Fruit fly (Drosophila melanogaster) whole organism, embryonic: Measurements from ENCODE around the gene CG15322.
A peak's percentile ranks its signal among the peaks of the same experiment; 100 is the strongest.

Experiments used
- Bgb ChIP-seq: fragments of 200-800 bp; sonication (Bioruptor generic); IDR thresholded peaks from 2 replicates; pipeline ENCODE4 v1.3.6; 2022; ENCODE audit warnings: missing biosample characterization, missing genetic modification characterization; ENCODE audit not compliant: partially characterized antibody
- Blimp-1 ChIP-seq: fragments of 200-800 bp; sonication (Bioruptor generic); optimal IDR thresholded peaks from 3 replicates; lab custom pipeline; 2018; ENCODE audit warnings: missing biosample characterization, missing genetic modification characterization, mild to moderate bottlenecking, moderate library complexity, missing genetic modification reagents
- CG10543 ChIP-seq: fragments of 200-800 bp; sonication (Bioruptor generic); optimal IDR thresholded peaks from 3 replicates; lab custom pipeline; 2017; ENCODE audit warnings: missing biosample characterization, mild to moderate bottlenecking, missing genetic modification characterization, moderate library complexity
- CG11093 ChIP-seq: fragments of 200-800 bp; sonication (Bioruptor generic); IDR thresholded peaks from 3 replicates; pipeline ENCODE4 v1.3.6; 2022; ENCODE audit warnings: missing biosample characterization, missing genetic modification characterization
- CG11456 ChIP-seq: fragments of 200-800 bp; sonication (Bioruptor generic); IDR thresholded peaks from 3 replicates; pipeline ENCODE4 v1.3.6; 2022; ENCODE audit warnings: missing biosample characterization, missing genetic modification characterization
- CG12104 ChIP-seq: fragments of 200-800 bp; sonication (Bioruptor generic); optimal IDR thresholded peaks from 3 replicates; lab custom pipeline; 2016; ENCODE audit warnings: missing biosample characterization, missing genetic modification characterization
- CG12391 ChIP-seq: fragments of 200-800 bp; sonication (Bioruptor generic); optimal IDR thresholded peaks from 3 replicates; lab custom pipeline; 2018; ENCODE audit warnings: missing biosample characterization, mild to moderate bottlenecking, missing genetic modification characterization, moderate library complexity
- CG13287 ChIP-seq: fragments of 200-800 bp; sonication (Bioruptor generic); IDR thresholded peaks from 2 replicates; pipeline ENCODE4 v1.3.6; 2022; ENCODE audit warnings: missing biosample characterization, missing genetic modification characterization; ENCODE audit not compliant: partially characterized antibody
- CG14710 ChIP-seq: fragments of 200-800 bp; sonication (Bioruptor generic); optimal IDR thresholded peaks from 3 replicates; lab custom pipeline; 2019; ENCODE audit warnings: missing biosample characterization, mild to moderate bottlenecking, missing genetic modification characterization, moderate library complexity
- CG15073 ChIP-seq: fragments of 200-800 bp; sonication (Bioruptor generic); optimal IDR thresholded peaks from 2 replicates; lab custom pipeline; 2016; ENCODE audit warnings: missing biosample characterization, missing genetic modification characterization
- CG15696 ChIP-seq: fragments of 200-800 bp; sonication (Bioruptor generic); optimal IDR thresholded peaks from 2 replicates; lab custom pipeline; 2019; ENCODE audit warnings: missing biosample characterization, mild to moderate bottlenecking, missing genetic modification characterization, moderate library complexity
- CG16813 ChIP-seq: fragments of 200-800 bp; sonication (Bioruptor generic); IDR thresholded peaks from 3 replicates; pipeline ENCODE4 v1.3.6; 2022; ENCODE audit warnings: missing biosample characterization, missing genetic modification characterization; ENCODE audit not compliant: partially characterized antibody
- CG17385 ChIP-seq: fragments of 200-800 bp; sonication (Bioruptor generic); optimal IDR thresholded peaks from 3 replicates; lab custom pipeline; 2018; ENCODE audit warnings: missing biosample characterization, mild to moderate bottlenecking, missing genetic modification characterization
- CG17912 ChIP-seq: fragments of 200-800 bp; sonication (Bioruptor generic); optimal IDR thresholded peaks from 2 replicates; lab custom pipeline; 2018; ENCODE audit warnings: missing biosample characterization, mild to moderate bottlenecking, missing genetic modification characterization
- CG2712 ChIP-seq: fragments of 200-800 bp; optimal IDR thresholded peaks from 3 replicates; lab custom pipeline; 2019; ENCODE audit warnings: missing biosample characterization, mild to moderate bottlenecking, missing genetic modification characterization, moderate library complexity
- CG3065 ChIP-seq: fragments of 200-800 bp; sonication (Bioruptor generic); optimal IDR thresholded peaks from 2 replicates; lab custom pipeline; 2016; ENCODE audit warnings: missing biosample characterization, missing genetic modification characterization
- CG34422 ChIP-seq: fragments of 200-800 bp; sonication (Bioruptor generic); IDR thresholded peaks from 3 replicates; pipeline ENCODE4 v1.3.6; 2022; ENCODE audit warnings: missing biosample characterization, missing genetic modification characterization
- CG3726 ChIP-seq: fragments of 200-800 bp; sonication (Bioruptor generic); IDR thresholded peaks from 3 replicates; pipeline ENCODE4, ENCODE4 v1.3.6; 2022; ENCODE audit warnings: missing biosample characterization, missing genetic modification characterization
- CG6175 ChIP-seq: fragments of 200-800 bp; sonication (Bioruptor generic); IDR thresholded peaks from 3 replicates; pipeline ENCODE4 v1.3.6; 2022; ENCODE audit warnings: missing biosample characterization, missing genetic modification characterization
- CG7745 ChIP-seq: fragments of 200-800 bp; sonication (Bioruptor generic); optimal IDR thresholded peaks from 2 replicates; lab custom pipeline; 2018; ENCODE audit warnings: missing biosample characterization, mild to moderate bottlenecking, missing genetic modification characterization, moderate library complexity
- CG7987 ChIP-seq: fragments of 200-800 bp; sonication (Bioruptor generic); optimal IDR thresholded peaks from 2 replicates; lab custom pipeline; 2018; ENCODE audit warnings: missing biosample characterization, mild to moderate bottlenecking, missing genetic modification characterization, moderate library complexity
- CG8089 ChIP-seq: fragments of 200-800 bp; sonication (Bioruptor generic); optimal IDR thresholded peaks from 3 replicates; lab custom pipeline; 2016; ENCODE audit warnings: missing biosample characterization, missing genetic modification characterization
- CG8281 ChIP-seq: fragments of 200-800 bp; sonication (Bioruptor generic); optimal IDR thresholded peaks from 2 replicates; lab custom pipeline; 2018; ENCODE audit warnings: missing biosample characterization, mild to moderate bottlenecking, missing genetic modification characterization, moderate library complexity
- CG8924 ChIP-seq: fragments of 200-800 bp; optimal IDR thresholded peaks from 3 replicates; lab custom pipeline; 2019; ENCODE audit warnings: missing biosample characterization, mild to moderate bottlenecking, missing genetic modification characterization, moderate library complexity
- Dip3 ChIP-seq: fragments of 200-800 bp; sonication (Bioruptor generic); optimal IDR thresholded peaks from 3 replicates; lab custom pipeline; 2016; ENCODE audit warnings: missing biosample characterization, missing genetic modification characterization
- Fer2 ChIP-seq: fragments of 200-800 bp; sonication (Bioruptor generic); optimal IDR thresholded peaks from 2 replicates; lab custom pipeline; 2018; ENCODE audit warnings: missing biosample characterization, mild to moderate bottlenecking, missing genetic modification characterization, moderate library complexity
- Gug ChIP-seq: fragments of 200-800 bp; sonication (Bioruptor generic); IDR thresholded peaks from 4 replicates; pipeline ENCODE4 v1.3.6; 2022; ENCODE audit warnings: missing biosample characterization, missing genetic modification characterization
- H15 ChIP-seq: fragments of 200-800 bp; sonication (Bioruptor generic); IDR thresholded peaks from 3 replicates; pipeline ENCODE4 v1.3.6; 2022; ENCODE audit warnings: missing biosample characterization, missing genetic modification characterization
- HLHmδ ChIP-seq: fragments of 200-800 bp; sonication (Bioruptor generic); optimal IDR thresholded peaks from 2 replicates; lab custom pipeline; 2018; ENCODE audit warnings: missing biosample characterization, mild to moderate bottlenecking, missing genetic modification characterization, moderate library complexity
- Hand ChIP-seq: fragments of 200-800 bp; sonication (Bioruptor generic); optimal IDR thresholded peaks from 2 replicates; lab custom pipeline; 2017; ENCODE audit warnings: mild to moderate bottlenecking, missing biosample characterization, missing genetic modification reagents, missing genetic modification characterization
- Max ChIP-seq: fragments of 200-800 bp; sonication (Bioruptor generic); optimal IDR thresholded peaks from 2 replicates; lab custom pipeline; 2016; ENCODE audit warnings: missing biosample characterization, mild to moderate bottlenecking, missing genetic modification characterization
- Meics ChIP-seq: fragments of 200-800 bp; sonication (Bioruptor generic); optimal IDR thresholded peaks from 2 replicates; lab custom pipeline; 2017; ENCODE audit warnings: missing biosample characterization, mild to moderate bottlenecking, missing genetic modification characterization
- NFAT ChIP-seq: fragments of 200-800 bp; sonication (Bioruptor generic); IDR thresholded peaks from 2 replicates; pipeline ENCODE4 v1.3.6; 2022; ENCODE audit warnings: missing biosample characterization, missing genetic modification characterization
- Oaz ChIP-seq: fragments of 200-800 bp; sonication (Bioruptor generic); IDR thresholded peaks from 2 replicates; pipeline ENCODE4 v1.3.6; 2022; ENCODE audit warnings: missing biosample characterization, missing genetic modification characterization
- Optix ChIP-seq: fragments of 200-800 bp; sonication (Bioruptor generic); IDR thresholded peaks from 3 replicates; pipeline ENCODE4 v1.3.6; 2022; ENCODE audit warnings: missing biosample characterization, missing genetic modification characterization
- Poxn ChIP-seq: fragments of 200-800 bp; sonication (Bioruptor generic); IDR thresholded peaks from 2 replicates; pipeline ENCODE4 v1.3.6; 2022; ENCODE audit warnings: missing biosample characterization, missing genetic modification characterization
- Side ChIP-seq: fragments of 200-800 bp; sonication (Bioruptor generic); optimal IDR thresholded peaks from 2 replicates; lab custom pipeline; 2016; ENCODE audit warnings: missing biosample characterization, missing genetic modification characterization
- YL-1 ChIP-seq: fragments of 200-800 bp; sonication (Bioruptor generic); optimal IDR thresholded peaks from 3 replicates; lab custom pipeline; 2017; ENCODE audit warnings: missing biosample characterization, mild to moderate bottlenecking, missing genetic modification characterization
- crp ChIP-seq, 2 experiments: fragments of 200-800 bp; sonication (Bioruptor generic); optimal IDR thresholded peaks; 2 replicates in 1 of 2; 3 replicates in 1 of 2; lab custom pipeline; 2017; ENCODE audit warnings: missing biosample characterization in 2 of 2, missing genetic modification characterization in 2 of 2, mild to moderate bottlenecking in 1 of 2, moderate library complexity in 1 of 2
- dm ChIP-seq: fragments of 200-800 bp; sonication (Bioruptor generic); optimal IDR thresholded peaks from 3 replicates; lab custom pipeline; 2016; ENCODE audit warnings: missing biosample characterization, missing genetic modification characterization
- fd102C ChIP-seq: fragments of 200-800 bp; sonication (Bioruptor generic); optimal IDR thresholded peaks from 2 replicates; lab custom pipeline; 2018; ENCODE audit warnings: missing biosample characterization, mild to moderate bottlenecking, missing genetic modification characterization, moderate library complexity
- gcm ChIP-seq: fragments of 200-800 bp; sonication (Bioruptor generic); optimal IDR thresholded peaks from 2 replicates; lab custom pipeline; 2019; ENCODE audit warnings: missing biosample characterization, mild to moderate bottlenecking, missing genetic modification characterization, moderate library complexity
- hth ChIP-seq: fragments of >200 bp; optimal IDR thresholded peaks from 2 replicates; lab custom pipeline; 2017; ENCODE audit warnings: inconsistent platforms
- klu ChIP-seq: fragments of 200-800 bp; sonication (Bioruptor generic); IDR thresholded peaks from 2 replicates; pipeline ENCODE4 v1.3.6; 2022; ENCODE audit warnings: missing biosample characterization, missing genetic modification characterization
- otp ChIP-seq: fragments of 200-800 bp; sonication (Bioruptor generic); IDR thresholded peaks from 3 replicates; pipeline ENCODE4, ENCODE4 v1.3.6; 2022; ENCODE audit warnings: missing biosample characterization, missing genetic modification characterization
- pros ChIP-seq: fragments of 200-800 bp; sonication (Bioruptor generic); optimal IDR thresholded peaks from 3 replicates; lab custom pipeline; 2019; ENCODE audit warnings: missing biosample characterization, mild to moderate bottlenecking, missing genetic modification characterization, moderate library complexity
- tgo ChIP-seq: fragments of 200-800 bp; sonication (Bioruptor generic); IDR thresholded peaks from 3 replicates; pipeline ENCODE4 v1.3.6; 2022; ENCODE audit warnings: missing biosample characterization, missing genetic modification characterization
- tin ChIP-seq: fragments of 200-800 bp; sonication (Bioruptor generic); optimal IDR thresholded peaks from 3 replicates; lab custom pipeline; 2016; ENCODE audit warnings: missing biosample characterization, missing genetic modification characterization
- wor ChIP-seq: fragments of 200-800 bp; sonication (Bioruptor generic); IDR thresholded peaks from 2 replicates; pipeline ENCODE4 v1.3.6; 2022; ENCODE audit warnings: missing biosample characterization, missing genetic modification characterization
- zfh1 ChIP-seq: fragments of 200-800 bp; sonication (Bioruptor generic); IDR thresholded peaks from 3 replicates; pipeline ENCODE4 v1.3.6; 2022; ENCODE audit warnings: missing biosample characterization, missing genetic modification characterization

CG15322 gene

dm6 chrX:20173464-20173995 is 40.2 kb downstream of the CG15322 start, which contains the start of gene AnxB10 (continued):
- TF ChIP-seq CG15696 (tag; lab: Kevin White, UChicago) (no peak), CG2712 (tag; lab: Kevin White, UChicago) (peak; percentile 61), Hand (GFP tag; lab: Kevin White, UChicago) (peak; percentile 7), Side (peak; percentile 21), crp (GFP tag; optimal IDR thresholded peaks at IDR 0.05; lab: Kevin White, UChicago) (no peak), CG12391 (peak; percentile 46), wor (peak; percentile 29; the same call in 1 of the 2 replicates), Gug (0 out of 4 replicates have a peak, but pooled peaks have one; percentile 20), Fer2 (tag; lab: Kevin White, UChicago) (peak; percentile 6), pros (GFP tag; lab: Kevin White, UChicago) (no peak), Dip3 (GFP tag; lab: Kevin White, UChicago) (peak; percentile 48), CG17912 (GFP tag; lab: Kevin White, UChicago) (no peak), CG16813 (GFP tag; lab: Robert Waterston, UW) (no peak), CG3065 (GFP tag; lab: Kevin White, UChicago) (no peak), CG34422 (peak; percentile 46; the same call in 1 of the 3 replicates), otp (GFP tag; lab: Robert Waterston, UW) (no peak), CG6175 (no peak), tgo (GFP tag; lab: Robert Waterston, UW) (peak; percentile 68), klu (GFP tag; lab: Robert Waterston, UW) (no peak), Max (GFP tag; lab: Kevin White, UChicago) (peak; percentile 54), dm (GFP tag; lab: Kevin White, UChicago) (no peak), Bgb (GFP tag; lab: Robert Waterston, UW) (no peak), CG12104 (GFP tag; lab: Kevin White, UChicago) (peak; percentile 42), CG8089 (GFP tag; lab: Kevin White, UChicago) (peak; percentile 35), fd102C (GFP tag; lab: Kevin White, UChicago) (no peak), Blimp-1 (peak; percentile 64), Meics (GFP tag; lab: Kevin White, UChicago) (peak; percentile 77), CG13287 (GFP tag; lab: Robert Waterston, UW) (no peak), CG14710 (tag; lab: Kevin White, UChicago) (peak; percentile 39), CG11093 (GFP tag; lab: Robert Waterston, UW) (peak; percentile 68; the same call in 1 of the 3 replicates), CG3726 (GFP tag; lab: Robert Waterston, UW) (no peak), Optix (no peak), tin (GFP tag; lab: Kevin White, UChicago) (peak; percentile 54), CG10543 (GFP tag; lab: Kevin White, UChicago) (no peak), CG7745 (tag; lab: Kevin White, UChicago) (no peak), H15 (GFP tag; lab: Robert Waterston, UW) (0 out of 3 replicates have a peak, but pooled peaks have one; percentile 24), HLHmδ (GFP tag; lab: Kevin White, UChicago) (no peak), gcm (peak; percentile 1), CG8924 (peak; percentile 49), CG7987 (GFP tag; lab: Kevin White, UChicago) (no peak), zfh1 (GFP tag; lab: Robert Waterston, UW) (0 out of 3 replicates have a peak, but pooled peaks have one; percentile 8), NFAT (GFP tag; lab: Robert Waterston, UW) (no peak), Poxn (GFP tag; lab: Robert Waterston, UW) (no peak), CG11456 (GFP tag; lab: Robert Waterston, UW) (no peak), CG15073 (GFP tag; lab: Kevin White, UChicago) (no peak), Oaz (GFP tag; lab: Robert Waterston, UW) (no peak), CG17385 (GFP tag; lab: Kevin White, UChicago) (peak; percentile 39), CG8281 (tag; lab: Kevin White, UChicago) (peak; percentile 4), hth (lab: Kevin White, UChicago) (no peak), YL-1 (GFP tag; lab: Kevin White, UChicago) (no peak)
